Fruit fly (Drosophila melanogaster): ENCODE data around the gene CG14669.
A peak's percentile ranks its signal among the peaks of the same experiment; 100 is the strongest.

CG14669 gene

dm6 chr3R:5414147-5414748 is at the start of gene CG14669:
CG14669 (plus strand) TSS chr3R:5414527.
- TF ChIP-seq psq (optimal IDR thresholded peaks at IDR 0.05) (no peak), Myc (optimal IDR thresholded peaks at IDR 0.05) (no peak), Sin3A (optimal IDR thresholded peaks at IDR 0.05) (no peak), insv (optimal IDR thresholded peaks at IDR 0.05) (no peak), ttk (optimal IDR thresholded peaks at IDR 0.05) (no peak), h (optimal IDR thresholded peaks at IDR 0.05) (no peak)

dm6 chr3R:5364539-5365273 is 49.6 kb upstream of the CG14669 start:
- TF ChIP-seq insv (optimal IDR thresholded peaks at IDR 0.05) = no peak
- no peak for TF ChIP-seq psq (optimal IDR thresholded peaks at IDR 0.05)
- no peak for TF ChIP-seq Sin3A (optimal IDR thresholded peaks at IDR 0.05)
- TF ChIP-seq Myc (optimal IDR thresholded peaks at IDR 0.05) = no peak
- no peak for TF ChIP-seq h (optimal IDR thresholded peaks at IDR 0.05)
- no peak for TF ChIP-seq ttk (optimal IDR thresholded peaks at IDR 0.05)

dm6 chr3R:5367512-5368169 is 46.7 kb upstream of the CG14669 start:
- TF ChIP-seq h (optimal IDR thresholded peaks at IDR 0.05) = no peak
- no peak for TF ChIP-seq Myc (optimal IDR thresholded peaks at IDR 0.05)
- TF ChIP-seq insv (optimal IDR thresholded peaks at IDR 0.05) = no peak
- TF ChIP-seq Sin3A (optimal IDR thresholded peaks at IDR 0.05) = no peak
- no peak for TF ChIP-seq ttk (optimal IDR thresholded peaks at IDR 0.05)
- TF ChIP-seq psq (optimal IDR thresholded peaks at IDR 0.05) = no peak

dm6 chr3R:5368170-5368781 is 46.1 kb upstream of the CG14669 start, which contains the start of gene Cerk:
Cerk (minus strand) TSS chr3R:5368306.
- no peak for TF ChIP-seq Sin3A (optimal IDR thresholded peaks at IDR 0.05)
- TF ChIP-seq Myc (optimal IDR thresholded peaks at IDR 0.05) = no peak
- no peak for TF ChIP-seq insv (optimal IDR thresholded peaks at IDR 0.05)
- TF ChIP-seq ttk (optimal IDR thresholded peaks at IDR 0.05) = no peak
- TF ChIP-seq psq (optimal IDR thresholded peaks at IDR 0.05) = no peak
- no peak for TF ChIP-seq h (optimal IDR thresholded peaks at IDR 0.05)

- TF ChIP-seq Sin3A (optimal IDR thresholded peaks at IDR 0.05) (no peak), psq (optimal IDR thresholded peaks at IDR 0.05) (no peak), h (optimal IDR thresholded peaks at IDR 0.05) (no peak), insv (optimal IDR thresholded peaks at IDR 0.05) (no peak), Myc (optimal IDR thresholded peaks at IDR 0.05) (no peak)
Observed at dm6 chr3R:5369490-5370001, 44.8 kb upstream of the CG14669 start, which contains the start of the genes CG31542 and CG34277. CG31542 (plus strand) TSS chr3R:5369540. CG34277 (plus strand) TSS chr3R:5369540.

- TF ChIP-seq Sin3A (optimal IDR thresholded peaks at IDR 0.05) (no peak), psq (optimal IDR thresholded peaks at IDR 0.05) (peak; percentile 1)
Observed at dm6 chr3R:5371563-5371962, 42.8 kb upstream of the CG14669 start, which contains the start of gene Polr2F. Polr2F (plus strand) TSS chr3R:5371795.

dm6 chr3R:5374720-5375119 is 39.6 kb upstream of the CG14669 start, which contains the start of the genes hd and CG14667:
hd (minus strand) TSS chr3R:5374962.
CG14667 (plus strand) TSS chr3R:5375022.
- TF ChIP-seq ttk (optimal IDR thresholded peaks at IDR 0.05) = no peak
- no peak for TF ChIP-seq insv (optimal IDR thresholded peaks at IDR 0.05)

dm6 chr3R:5376612-5377011 is 37.7 kb upstream of the CG14669 start, which contains the start of gene 7B2:
7B2 (plus strand) TSS chr3R:5376780.
- no peak for TF ChIP-seq h (optimal IDR thresholded peaks at IDR 0.05)
- no peak for TF ChIP-seq insv (optimal IDR thresholded peaks at IDR 0.05)
- TF ChIP-seq Myc (optimal IDR thresholded peaks at IDR 0.05) = no peak
- TF ChIP-seq Sin3A (optimal IDR thresholded peaks at IDR 0.05) = no peak
- no peak for TF ChIP-seq ttk (optimal IDR thresholded peaks at IDR 0.05)
- no peak for TF ChIP-seq psq (optimal IDR thresholded peaks at IDR 0.05)

- TF ChIP-seq h (optimal IDR thresholded peaks at IDR 0.05) (no peak), insv (optimal IDR thresholded peaks at IDR 0.05) (no peak), Sin3A (optimal IDR thresholded peaks at IDR 0.05) (no peak), Myc (optimal IDR thresholded peaks at IDR 0.05) (no peak), psq (optimal IDR thresholded peaks at IDR 0.05) (no peak), ttk (optimal IDR thresholded peaks at IDR 0.05) (no peak)
Observed at dm6 chr3R:5385761-5386160, 28.6 kb upstream of the CG14669 start.

- TF ChIP-seq Myc (optimal IDR thresholded peaks at IDR 0.05) = no peak
- no peak for TF ChIP-seq insv (optimal IDR thresholded peaks at IDR 0.05)
- TF ChIP-seq h (optimal IDR thresholded peaks at IDR 0.05) = no peak
- TF ChIP-seq Sin3A (optimal IDR thresholded peaks at IDR 0.05) = no peak
- TF ChIP-seq ttk (optimal IDR thresholded peaks at IDR 0.05) = no peak
Observed at dm6 chr3R:5387564-5387963, 26.8 kb upstream of the CG14669 start, which contains the start of gene CG14668. CG14668 (minus strand) TSS chr3R:5387664.

- TF ChIP-seq h (optimal IDR thresholded peaks at IDR 0.05) (no peak), Sin3A (optimal IDR thresholded peaks at IDR 0.05) (no peak), Myc (optimal IDR thresholded peaks at IDR 0.05) (no peak), insv (optimal IDR thresholded peaks at IDR 0.05) (no peak), ttk (optimal IDR thresholded peaks at IDR 0.05) (no peak), psq (optimal IDR thresholded peaks at IDR 0.05) (no peak)
Observed at dm6 chr3R:5387996-5388395, 26.3 kb upstream of the CG14669 start.

All from Kc167 (cell line).